Worm (Caenorhabditis elegans) whole organism, L4 larva: ENCODE measurements around the gene C28F5.1.

Experiments
- ceh-82 ChIP-seq: sonication (generic microtip); optimal IDR thresholded peaks from 2 replicates; lab custom pipeline; 2017; ENCODE audit warnings: missing biosample characterization, missing genetic modification characterization
- ces-1 ChIP-seq: fragments of 150-350 bp; sonication (generic microtip); optimal IDR thresholded peaks from 4 replicates; lab custom pipeline; 2014; ENCODE audit warnings: missing biosample characterization, missing genetic modification reagents, missing genetic modification characterization
- dmd-6 ChIP-seq: fragments of 200-800 bp; sonication (Bioruptor generic); IDR thresholded peaks from 2 replicates; pipeline ENCODE4 v1.3.6; 2022; ENCODE audit warnings: missing genetic modification reagents, missing genetic modification characterization, missing compliant biosample characterization
- dpl-1 ChIP-seq: fragments of 150-350 bp; optimal IDR thresholded peaks from 2 replicates; lab custom pipeline; 2014; ENCODE audit warnings: missing biosample characterization, missing genetic modification reagents, missing genetic modification characterization
- egl-27 ChIP-seq: sonication (generic microtip); optimal IDR thresholded peaks from 3 replicates; lab custom pipeline; 2017; ENCODE audit warnings: missing biosample characterization, missing genetic modification reagents, missing genetic modification characterization
- lin-29 ChIP-seq: fragments of 200-800 bp; sonication (Bioruptor generic); IDR thresholded peaks from 2 replicates; pipeline ENCODE4 v1.3.6; 2022; ENCODE audit warnings: missing genetic modification reagents, missing genetic modification characterization, missing compliant biosample characterization
- lin-39 ChIP-seq: fragments of 150-350 bp; optimal IDR thresholded peaks from 2 replicates; lab custom pipeline; 2014; ENCODE audit warnings: missing biosample characterization, missing genetic modification reagents, missing genetic modification characterization
- lsy-2 ChIP-seq, 2 experiments: fragments of 150-350 bp in 1 of 2; sonication (generic microtip) in 1 of 2; optimal IDR thresholded peaks; 2 replicates each; lab custom pipeline; 2014 to 2017; ENCODE audit warnings: missing biosample characterization in 2 of 2, missing genetic modification characterization in 2 of 2
- mdl-1 ChIP-seq, 2 experiments: fragments of 150-350 bp in 1 of 2; sonication (generic microtip) in 1 of 2; optimal IDR thresholded peaks; 2 replicates each; lab custom pipeline; 2014 to 2017; ENCODE audit warnings: missing biosample characterization in 2 of 2, missing genetic modification characterization in 2 of 2
- nhr-102 ChIP-seq: sonication (generic microtip); optimal IDR thresholded peaks from 2 replicates; lab custom pipeline; 2016; ENCODE audit warnings: mild to moderate bottlenecking, missing genetic modification characterization, moderate library complexity, missing compliant biosample characterization
- pha-4 ChIP-seq, 2 experiments: fragments of 150-350 bp in 1 of 2; fragments of 200-800 bp in 1 of 2; sonication (Bioruptor generic) in 1 of 2; IDR thresholded peaks in 1 of 2; optimal IDR thresholded peaks in 1 of 2; 2 replicates each; pipeline versions ENCODE4 v1.3.6 to Lab custom; 2014 to 2022; ENCODE audit warnings: missing genetic modification characterization in 2 of 2, missing genetic modification reagents in 2 of 2, missing biosample characterization in 1 of 2, missing compliant biosample characterization in 1 of 2
- spr-1 ChIP-seq: sonication (generic microtip); optimal IDR thresholded peaks from 2 replicates; lab custom pipeline; 2016; ENCODE audit warnings: mild to moderate bottlenecking, missing genetic modification characterization, missing compliant biosample characterization
- unc-62 ChIP-seq, 3 experiments: fragments of 150-350 bp in 1 of 3; sonication (generic microtip); optimal IDR thresholded peaks in 2 of 3; peaks in 1 of 3; 1 replicate in 1 of 3; 2 replicates in 2 of 3; lab custom pipeline; 2014 to 2017; ENCODE audit warnings: missing biosample characterization in 3 of 3, missing genetic modification characterization in 3 of 3, missing genetic modification reagents in 3 of 3, missing genotype in 1 of 3

- TF ChIP-seq ceh-82 (tag; lab: Kevin White, UChicago): no peak
- TF ChIP-seq lsy-2 (tag; optimal IDR thresholded peaks at IDR 0.05; lab: Kevin White, UChicago): peak in 1 of 2 experiments; percentile 95
- TF ChIP-seq dmd-6 (GFP tag; lab: Robert Waterston, UW): no peak
- TF ChIP-seq lin-39 (tag; lab: Kevin White, UChicago): no peak
- TF ChIP-seq spr-1 (tag; lab: Kevin White, UChicago): no peak
- no peak for TF ChIP-seq nhr-102
- no peak for TF ChIP-seq egl-27 (tag; lab: Kevin White, UChicago)
- no peak for TF ChIP-seq lin-29 (GFP tag; lab: Robert Waterston, UW)
- TF ChIP-seq pha-4 (GFP tag; IDR thresholded peaks at IDR 0.05; lab: Robert Waterston, UW): no peak
- no peak for TF ChIP-seq pha-4 (tag; optimal IDR thresholded peaks at IDR 0.05; lab: Kevin White, UChicago)
- TF ChIP-seq mdl-1 (tag; optimal IDR thresholded peaks at IDR 0.05; lab: Kevin White, UChicago): no peak
- TF ChIP-seq unc-62 (GFP tag; optimal IDR thresholded peaks at IDR 0.05 in 1 of 2; lab: Kevin White, UChicago): no peak
- TF ChIP-seq unc-62 (tag; optimal IDR thresholded peaks at IDR 0.05; lab: Kevin White, UChicago): no peak
- peak; percentile 78 for TF ChIP-seq dpl-1
- TF ChIP-seq ces-1: no peak
Observed at ce11 chrII:7537603-7538230, 32.6 kb downstream of the C28F5.1 start, which contains the start of gene nfi-1.
